Worm (Caenorhabditis elegans) whole organism, young adult: ENCODE measurements around the gene col-130.

ENCODE experiments used
- B0035.1 ChIP-seq: sonication (generic microtip); optimal IDR thresholded peaks from 2 replicates; lab custom pipeline; 2016; ENCODE audit warnings: missing genetic modification characterization, mild to moderate bottlenecking, missing compliant biosample characterization, missing genotype, missing genetic modification reagents
- attf-5 ChIP-seq: fragments of 200-800 bp; sonication (Bioruptor generic); optimal IDR thresholded peaks from 2 replicates; lab custom pipeline; 2018; ENCODE audit warnings: mild to moderate bottlenecking, missing genetic modification characterization, missing compliant biosample characterization
- lag-1 ChIP-seq: fragments of 200-800 bp; sonication (Bioruptor generic); IDR thresholded peaks from 2 replicates; pipeline ENCODE4 v1.3.6; 2022; ENCODE audit warnings: missing genetic modification reagents, missing genetic modification characterization, missing compliant biosample characterization
- lsl-1 ChIP-seq: fragments of 200-800 bp; sonication (Bioruptor generic); optimal IDR thresholded peaks from 2 replicates; lab custom pipeline; 2018; ENCODE audit warnings: mild to moderate bottlenecking, missing genetic modification characterization, moderate library complexity, missing compliant biosample characterization

DNA sequence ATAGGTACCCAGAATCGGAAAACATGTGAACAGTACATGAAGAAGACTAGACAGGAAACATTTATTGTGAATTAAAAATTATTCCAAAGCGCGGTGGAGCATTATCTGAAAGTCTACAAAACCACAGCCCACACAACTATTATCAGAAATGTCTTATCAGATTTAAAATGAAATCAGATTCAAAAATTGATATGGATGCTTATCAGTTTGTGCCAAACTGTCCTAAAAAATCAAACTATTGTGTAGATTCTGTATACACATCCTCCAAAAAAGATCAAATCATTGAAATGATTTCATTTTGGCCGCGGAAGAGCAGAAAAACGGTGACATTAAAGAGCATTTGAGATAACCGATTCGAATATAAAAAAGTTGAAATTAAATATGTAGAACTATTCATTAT is 7.1 kb upstream of the col-130 start, which contains the start of gene irg-4:
- TF ChIP-seq attf-5 (GFP tag; lab: Kevin White, UChicago) (no peak), B0035.1 (tag; lab: Kevin White, UChicago) (no peak), lsl-1 (GFP tag; lab: Kevin White, UChicago) (no peak), lag-1 (GFP tag; lab: Robert Waterston, UW) (no peak)
